Worm (Caenorhabditis elegans) whole organism, early embryonic: ENCODE results near the gene C52E2.2.
"Not testable (repeated sequence)": the region's sequence is repeated elsewhere in the genome, so short reads cannot be mapped to it uniquely, and the experiment has no call there.

Experiments used
- ama-1 ChIP-seq: fragments of 150-350 bp; optimal IDR thresholded peaks from 2 replicates; lab custom pipeline; 2014
- hmbx-1 ChIP-seq: sonication (generic microtip); optimal IDR thresholded peaks from 2 replicates; lab custom pipeline; 2016; ENCODE audit warnings: mild to moderate bottlenecking, missing genetic modification characterization, missing compliant biosample characterization
- tra-4 ChIP-seq: sonication (generic microtip); optimal IDR thresholded peaks from 2 replicates; lab custom pipeline; 2017; ENCODE audit warnings: missing genetic modification characterization, missing compliant biosample characterization

DNA sequence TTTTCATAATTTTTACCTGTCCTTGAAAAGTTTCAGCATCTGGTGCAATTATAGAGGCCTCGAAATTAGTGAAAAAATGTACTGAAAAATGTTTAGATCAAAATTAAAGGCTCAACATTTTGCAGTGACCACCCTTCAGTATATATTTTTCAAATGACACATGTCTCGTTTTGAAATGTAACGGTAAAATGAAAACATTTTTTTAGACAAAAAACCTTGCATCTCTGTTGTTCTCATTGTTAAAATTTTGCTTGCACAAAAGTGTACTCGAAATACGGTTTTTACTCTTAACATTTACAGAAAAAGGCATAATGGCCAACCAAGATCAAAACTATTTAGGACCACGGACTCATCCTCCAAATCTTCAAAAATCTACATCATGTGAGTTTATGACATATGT is 28.3 kb upstream of the C52E2.2 start, which contains the start of gene math-41:
- not testable (repeated sequence) for TF ChIP-seq hmbx-1 (tag; lab: Kevin White, UChicago); ama-1 (lab: Kevin White, UChicago); tra-4 (tag; lab: Kevin White, UChicago)
